Worm (Caenorhabditis elegans) whole organism, late embryonic: ENCODE results near the gene disl-2.

Experiments
- dve-1 ChIP-seq: sonication (generic microtip); optimal IDR thresholded peaks from 2 replicates; lab custom pipeline; 2017; ENCODE audit warnings: antibody characterized with exemption, mild to moderate bottlenecking, missing genetic modification characterization, missing compliant biosample characterization
- fkh-10 ChIP-seq: fragments of 150-350 bp; optimal IDR thresholded peaks from 2 replicates; lab custom pipeline; 2014; ENCODE audit warnings: missing biosample characterization, missing genetic modification reagents, missing genetic modification characterization
- nhr-11 ChIP-seq: fragments of 150-350 bp; optimal IDR thresholded peaks from 2 replicates; lab custom pipeline; 2014; ENCODE audit warnings: missing biosample characterization, missing genetic modification characterization
- rnt-1 ChIP-seq: sonication (generic microtip); optimal IDR thresholded peaks from 2 replicates; lab custom pipeline; 2016; ENCODE audit warnings: missing genetic modification characterization, missing compliant biosample characterization
- sox-4 ChIP-seq: sonication (generic microtip); optimal IDR thresholded peaks from 2 replicates; lab custom pipeline; 2017; ENCODE audit warnings: mild to moderate bottlenecking, missing genetic modification characterization, inconsistent platforms, missing compliant biosample characterization
- unc-3 ChIP-seq, 2 experiments: fragments of 200-800 bp in 1 of 2; sonication (Bioruptor generic) in 1 of 2; sonication (generic microtip) in 1 of 2; conservative IDR thresholded peaks in 1 of 2; optimal IDR thresholded peaks in 1 of 2; 2 replicates each; pipeline versions ENCODE4 v1.3.6 to Lab custom; 2016 to 2022; ENCODE audit warnings: missing compliant biosample characterization in 2 of 2, missing genetic modification characterization in 2 of 2, missing genetic modification reagents in 1 of 2

ce11 chrIII:5402419-5402818 lies 40.5 kb upstream of the disl-2 start:
- TF ChIP-seq nhr-11 (no peak), dve-1 (tag; lab: Kevin White, UChicago) (no peak), fkh-10 (GFP tag; lab: Kevin White, UChicago) (no peak), unc-3 (GFP tag; conservative IDR thresholded peaks at IDR 0.05; lab: Robert Waterston, UW) (no peak), unc-3 (tag; optimal IDR thresholded peaks at IDR 0.05; lab: Kevin White, UChicago) (no peak), sox-4 (tag; lab: Kevin White, UChicago) (no peak), rnt-1 (tag; lab: Kevin White, UChicago) (no peak)
